Fruit fly (Drosophila melanogaster) whole organism, pupa: ENCODE data around the gene PTPMT1.

Source experiments
- CG10348 ChIP-seq: fragments of 200-800 bp; sonication (Bioruptor generic); IDR thresholded peaks from 2 replicates; pipeline ENCODE4 v1.3.6; 2022; ENCODE audit warnings: missing biosample characterization, missing genetic modification characterization
- CG12605 ChIP-seq: fragments of 200-800 bp; sonication (Bioruptor generic); IDR thresholded peaks from 2 replicates; pipeline ENCODE4 v1.3.6; 2022; ENCODE audit warnings: missing biosample characterization, missing genetic modification characterization
- CG14655 ChIP-seq: fragments of 200-800 bp; sonication (Bioruptor generic); optimal IDR thresholded peaks from 3 replicates; lab custom pipeline; 2017; ENCODE audit warnings: mild to moderate bottlenecking, missing biosample characterization, missing genetic modification reagents, missing genetic modification characterization
- CG15710 ChIP-seq: fragments of 200-800 bp; sonication (Bioruptor generic); optimal IDR thresholded peaks from 2 replicates; lab custom pipeline; 2018; ENCODE audit warnings: missing biosample characterization, mild to moderate bottlenecking, missing genetic modification characterization, moderate library complexity
- CG34367 ChIP-seq: fragments of 200-800 bp; sonication (Bioruptor generic); optimal IDR thresholded peaks from 2 replicates; lab custom pipeline; 2018; ENCODE audit warnings: missing biosample characterization, mild to moderate bottlenecking, missing genetic modification characterization
- CG4496 ChIP-seq: fragments of 200-800 bp; sonication (Bioruptor generic); IDR thresholded peaks from 3 replicates; pipeline ENCODE4 v1.3.6; 2022; ENCODE audit warnings: missing biosample characterization, missing genetic modification characterization
- CG8159 ChIP-seq: fragments of 200-800 bp; sonication (Bioruptor generic); optimal IDR thresholded peaks from 3 replicates; lab custom pipeline; 2018; ENCODE audit warnings: missing biosample characterization, mild to moderate bottlenecking, missing genetic modification characterization, moderate library complexity
- CG8301 ChIP-seq: fragments of 200-800 bp; sonication (Bioruptor generic); optimal IDR thresholded peaks from 2 replicates; lab custom pipeline; 2018; ENCODE audit warnings: missing biosample characterization, mild to moderate bottlenecking, missing genetic modification characterization
- CG9948 ChIP-seq: fragments of 200-800 bp; sonication (Bioruptor generic); optimal IDR thresholded peaks from 2 replicates; lab custom pipeline; 2018; ENCODE audit warnings: missing biosample characterization, mild to moderate bottlenecking, missing genetic modification characterization, moderate library complexity
- EcR ChIP-seq: fragments of 200-800 bp; sonication (Bioruptor generic); optimal IDR thresholded peaks from 3 replicates; lab custom pipeline; 2019; ENCODE audit warnings: missing biosample characterization, missing genetic modification characterization, mild to moderate bottlenecking, moderate library complexity, missing genetic modification reagents
- Pif1B ChIP-seq: fragments of 200-800 bp; sonication (Bioruptor generic); optimal IDR thresholded peaks from 3 replicates; lab custom pipeline; 2016; ENCODE audit warnings: missing biosample characterization, missing genetic modification characterization
- Snoo ChIP-seq: fragments of 200-800 bp; sonication (Bioruptor generic); optimal IDR thresholded peaks from 3 replicates; lab custom pipeline; 2017; ENCODE audit warnings: missing biosample characterization, mild to moderate bottlenecking, missing genetic modification characterization, inconsistent platforms
- fd96Ca ChIP-seq: fragments of 200-800 bp; sonication (Bioruptor generic); IDR thresholded peaks from 3 replicates; pipeline ENCODE4 v1.3.6; 2022; ENCODE audit warnings: missing biosample characterization, missing genetic modification characterization

- no peak for TF ChIP-seq CG8159 (tag; lab: Kevin White, UChicago)
- TF ChIP-seq fd96Ca (GFP tag; lab: Robert Waterston, UW) = no peak
- TF ChIP-seq CG10348 (GFP tag; lab: Robert Waterston, UW) = no peak
- no peak for TF ChIP-seq CG15710 (tag; lab: Kevin White, UChicago)
- no peak for TF ChIP-seq Snoo (tag; lab: Kevin White, UChicago)
- TF ChIP-seq CG14655 (GFP tag; lab: Kevin White, UChicago) = no peak
- TF ChIP-seq CG12605 = no peak
- TF ChIP-seq EcR = no peak
- TF ChIP-seq CG4496 (GFP tag; lab: Robert Waterston, UW) = no peak
- no peak for TF ChIP-seq Pif1B
- TF ChIP-seq CG8301 = no peak
- TF ChIP-seq CG9948 (tag; lab: Kevin White, UChicago) = no peak
- TF ChIP-seq CG34367 (tag; lab: Kevin White, UChicago) = no peak
Measured at dm6 chr3R:23773610-23774364, 15.6 kb downstream of the PTPMT1 start, which contains the start of gene CG10208.
